Fruit fly (Drosophila melanogaster): ENCODE results near the gene mus304.

The mus304 gene

DNA sequence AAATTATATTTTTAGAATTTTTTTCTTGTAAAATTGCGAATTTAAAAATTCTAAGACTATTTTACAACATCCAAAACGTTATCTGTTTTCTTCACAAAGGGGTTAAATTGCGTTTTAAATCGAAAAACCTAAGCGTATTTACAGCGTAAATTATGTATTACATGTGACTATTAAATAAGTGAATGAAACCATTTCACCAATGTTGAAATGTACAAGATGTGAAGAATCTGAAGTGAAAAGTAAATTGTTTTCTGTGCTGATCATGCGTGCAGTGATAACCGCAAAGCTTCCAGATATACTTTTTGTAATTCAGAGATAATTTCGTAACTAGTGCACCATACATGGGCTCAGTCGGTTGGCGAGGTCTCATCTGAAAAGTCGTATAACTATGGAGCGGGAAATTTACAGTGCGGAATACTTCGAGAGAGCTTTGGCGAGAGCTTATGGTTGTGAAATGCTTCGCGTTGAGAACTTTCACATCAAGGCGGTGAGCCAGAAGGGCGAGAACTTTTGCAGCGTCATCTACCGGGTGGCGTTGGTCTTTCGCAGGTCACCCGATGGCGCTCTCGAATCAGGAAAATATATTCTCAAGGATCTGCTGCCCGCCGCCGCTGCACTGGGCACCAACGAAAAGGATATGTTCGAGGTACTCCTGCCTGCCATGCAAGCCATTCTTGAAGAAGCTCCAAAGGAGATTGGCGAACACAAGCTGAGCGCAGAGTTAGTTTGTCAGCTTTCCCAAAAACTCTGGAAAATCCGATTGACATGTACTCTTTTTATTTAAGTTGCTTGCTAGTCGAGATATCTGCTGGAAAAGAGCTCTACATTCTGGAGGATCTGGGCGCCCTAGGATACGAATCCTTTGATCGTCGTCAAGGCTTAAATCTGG is 4.7 kb downstream of the mus304 start (continued):
- TF ChIP-seq sim (GFP tag; IDR thresholded peaks at IDR 0.05) (no peak), CG15269 (tag; optimal IDR thresholded peaks at IDR 0.05) (peak; percentile 73), Elba2 (GFP tag; optimal IDR thresholded peaks at IDR 0.05) (no peak), CG10431 (GFP tag; optimal IDR thresholded peaks at IDR 0.05) (peak; percentile 95), CG15073 (GFP tag; optimal IDR thresholded peaks at IDR 0.05) (no peak), z (GFP tag; IDR thresholded peaks at IDR 0.05) (no peak), CG10274 (GFP tag; optimal IDR thresholded peaks at IDR 0.05) (no peak), CG8089 (GFP tag; optimal IDR thresholded peaks at IDR 0.05) (peak; percentile 26), HLH4C (GFP tag; IDR thresholded peaks at IDR 0.05; ENCODE audit: partially characterized antibody) (peak; percentile 15; the same call in 1 of the 3 replicates), HmgD (GFP tag; optimal IDR thresholded peaks at IDR 0.05) (peak; percentile 43), salm (tag; optimal IDR thresholded peaks at IDR 0.05) (peak; percentile 25), CG34376 (GFP tag; optimal IDR thresholded peaks at IDR 0.05) (peak; percentile 78), CG17328 (GFP tag; IDR thresholded peaks at IDR 0.05) (peak; percentile 26; the same call in 1 of the 2 replicates), Asciz (GFP tag; optimal IDR thresholded peaks at IDR 0.05) (peak; percentile 37), eyg (GFP tag; optimal IDR thresholded peaks at IDR 0.05) (peak; percentile 27), CG2129 (GFP tag; IDR thresholded peaks at IDR 0.05; ENCODE audit: partially characterized antibody) (no peak), CG6272 (GFP tag; IDR thresholded peaks at IDR 0.05) (no peak), D (optimal IDR thresholded peaks at IDR 0.05) (no peak), D (GFP tag; optimal IDR thresholded peaks at IDR 0.05) (no peak), jigr1 (GFP tag; IDR thresholded peaks at IDR 0.05) (no peak), CG2889 (GFP tag; IDR thresholded peaks at IDR 0.05) (no peak), zen2 (GFP tag; IDR thresholded peaks at IDR 0.05; ENCODE audit: partially characterized antibody) (no peak), CG2712 (tag; optimal IDR thresholded peaks at IDR 0.05) (peak; percentile 33), lilli (GFP tag; optimal IDR thresholded peaks at IDR 0.05) (no peak), Chrac-16 (GFP tag; optimal IDR thresholded peaks at IDR 0.05) (no peak), E2f1 (GFP tag; IDR thresholded peaks at IDR 0.05) (0 out of 2 replicates have a peak, but pooled peaks have one; percentile 15), CG11723 (GFP tag; optimal IDR thresholded peaks at IDR 0.05) (no peak), CG8765 (GFP tag; IDR thresholded peaks at IDR 0.05) (no peak), onecut (GFP tag; IDR thresholded peaks at IDR 0.05) (peak; percentile 74), dysf (GFP tag; IDR thresholded peaks at IDR 0.05) (peak; percentile 67), repo (GFP tag; optimal IDR thresholded peaks at IDR 0.05) (no peak), Hsf (GFP tag; optimal IDR thresholded peaks at IDR 0.05) (peak; percentile 28), CG17359 (tag; optimal IDR thresholded peaks at IDR 0.05) (peak; percentile 30), CG7963 (GFP tag; IDR thresholded peaks at IDR 0.05; ENCODE audit: partially characterized antibody) (no peak), cas (GFP tag; IDR thresholded peaks at IDR 0.05) (no peak), phol (tag; optimal IDR thresholded peaks at IDR 0.05) (peak; percentile 61), ems (GFP tag; optimal IDR thresholded peaks at IDR 0.05) (peak; percentile 3), cwo (GFP tag; optimal IDR thresholded peaks at IDR 0.05) (no peak), CG3065 (GFP tag; optimal IDR thresholded peaks at IDR 0.05) (no peak), CG12219 (GFP tag; optimal IDR thresholded peaks at IDR 0.05) (peak; percentile 49), Rfx (GFP tag; IDR thresholded peaks at IDR 0.05) (peak; percentile 79), disco-r (GFP tag; optimal IDR thresholded peaks at IDR 0.05) (no peak), CG32772 (GFP tag; IDR thresholded peaks at IDR 0.05) (no peak), Eip74EF (GFP tag; optimal IDR thresholded peaks at IDR 0.05) (peak in 1 of 2 experiments; percentile 66), B-H1 (GFP tag; IDR thresholded peaks at IDR 0.05) (no peak), CG2678 (tag; optimal IDR thresholded peaks at IDR 0.05) (peak; percentile 77), Hr39 (optimal IDR thresholded peaks at IDR 0.05) (no peak), pb (GFP tag; optimal IDR thresholded peaks at IDR 0.05) (peak; percentile 59), vfl (GFP tag; optimal IDR thresholded peaks at IDR 0.05) (no peak), fd3F (GFP tag; optimal IDR thresholded peaks at IDR 0.05) (peak; percentile 22)
